Worm (Caenorhabditis elegans): Measurements from ENCODE around the gene C25A8.2.

Gene C25A8.2

DNA sequence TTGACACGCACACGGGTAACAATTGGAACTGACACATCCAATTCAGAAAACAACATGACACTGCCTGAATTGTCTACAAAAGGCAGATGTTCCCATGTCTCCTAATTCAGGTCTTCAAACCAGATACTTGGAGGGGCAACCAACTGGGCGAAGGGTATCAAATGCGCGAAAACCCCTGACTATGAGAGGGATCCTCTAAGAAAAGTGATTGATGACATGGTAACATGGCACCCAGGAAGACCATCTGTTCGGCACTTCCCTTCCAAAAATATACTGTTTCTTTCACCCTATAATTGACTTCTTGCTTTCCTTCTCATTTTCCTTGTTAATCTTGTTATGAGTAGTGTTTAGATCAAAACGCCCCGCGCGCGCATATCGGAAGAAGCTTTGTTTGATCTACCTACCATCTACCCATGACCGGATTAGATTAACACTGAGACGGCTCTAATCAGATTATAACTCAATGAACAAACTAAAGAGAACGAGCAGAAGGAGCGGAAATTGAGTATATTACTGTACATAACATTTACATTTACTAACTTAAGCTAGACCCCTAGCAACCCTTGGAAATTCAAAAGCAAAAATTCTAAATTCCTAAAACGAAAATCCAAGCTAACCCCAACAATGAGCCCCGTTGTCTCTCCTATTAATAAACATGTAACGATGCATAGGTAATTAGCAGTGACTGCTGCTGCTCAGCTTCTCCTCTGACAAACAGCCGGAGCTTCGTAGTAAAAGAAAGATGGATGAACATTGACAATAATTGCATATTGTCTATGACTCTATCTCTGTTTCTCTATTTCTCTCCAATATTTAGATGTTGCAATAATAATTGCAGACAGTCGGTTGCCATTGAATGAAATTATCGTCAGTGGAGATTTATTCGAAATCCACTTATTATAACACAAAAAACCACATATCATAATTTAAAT is 24.9 kb upstream of the C25A8.2 start:
- TF ChIP-seq pha-2 (tag; optimal IDR thresholded peaks at IDR 0.05) = peak; percentile 12
- TF ChIP-seq ceh-31 (tag; optimal IDR thresholded peaks at IDR 0.05) = peak; percentile 32
- peak; percentile 67 for TF ChIP-seq unc-55 (GFP tag; optimal IDR thresholded peaks at IDR 0.05)
- TF ChIP-seq odd-2 (tag; optimal IDR thresholded peaks at IDR 0.05) = no peak
- no peak for TF ChIP-seq C08G9.2 (tag; optimal IDR thresholded peaks at IDR 0.05)
- peak; percentile 91 for TF ChIP-seq pax-1 (tag; optimal IDR thresholded peaks at IDR 0.05)

DNA sequence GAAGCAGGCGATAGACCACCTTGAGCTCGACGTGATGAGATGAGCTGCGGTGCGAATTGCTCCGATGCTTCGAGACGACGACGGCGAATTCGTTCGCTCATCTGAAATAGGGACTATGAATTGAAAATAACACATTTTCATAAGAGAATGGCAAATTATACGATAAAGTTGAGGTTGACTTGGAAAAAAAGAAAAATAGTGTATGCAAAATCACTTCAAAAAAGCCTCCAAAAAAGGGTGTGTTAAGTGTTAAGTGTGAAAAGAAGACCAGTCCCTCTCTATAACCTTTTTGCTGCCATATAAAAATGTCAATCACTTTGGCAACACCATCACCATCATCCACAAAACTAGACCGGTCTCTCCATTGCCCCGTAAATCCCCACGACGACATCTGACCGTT is 22.8 kb upstream of the C25A8.2 start, which contains the start of gene prkl-1:
Gene prkl-1 (minus strand): TSS at position 101 of the 400 bp plus-strand sequence.
- TF ChIP-seq pat-9 (tag; optimal IDR thresholded peaks at IDR 0.05) (no peak), hlh-6 (tag; optimal IDR thresholded peaks at IDR 0.05) (no peak), C38D4.7 (GFP tag; optimal IDR thresholded peaks at IDR 0.05) (no peak), ceh-22 (tag; optimal IDR thresholded peaks at IDR 0.05) (no peak), hlh-8 (tag; optimal IDR thresholded peaks at IDR 0.05) (no peak), unc-86 (tag; optimal IDR thresholded peaks at IDR 0.05) (no peak), hlh-15 (tag; optimal IDR thresholded peaks at IDR 0.05) (no peak), unc-42 (tag; optimal IDR thresholded peaks at IDR 0.05) (no peak), ceh-19 (GFP tag; optimal IDR thresholded peaks at IDR 0.05) (no peak), C08G9.2 (tag; optimal IDR thresholded peaks at IDR 0.05) (no peak), nhr-232 (tag; optimal IDR thresholded peaks at IDR 0.05) (no peak), zip-5 (tag; optimal IDR thresholded peaks at IDR 0.05) (no peak), pha-4 (tag; optimal IDR thresholded peaks at IDR 0.05) (no peak), lin-11 (tag; optimal IDR thresholded peaks at IDR 0.05) (no peak), elt-4 (tag; optimal IDR thresholded peaks at IDR 0.05) (no peak), ref-2 (tag; optimal IDR thresholded peaks at IDR 0.05) (no peak)

DNA sequence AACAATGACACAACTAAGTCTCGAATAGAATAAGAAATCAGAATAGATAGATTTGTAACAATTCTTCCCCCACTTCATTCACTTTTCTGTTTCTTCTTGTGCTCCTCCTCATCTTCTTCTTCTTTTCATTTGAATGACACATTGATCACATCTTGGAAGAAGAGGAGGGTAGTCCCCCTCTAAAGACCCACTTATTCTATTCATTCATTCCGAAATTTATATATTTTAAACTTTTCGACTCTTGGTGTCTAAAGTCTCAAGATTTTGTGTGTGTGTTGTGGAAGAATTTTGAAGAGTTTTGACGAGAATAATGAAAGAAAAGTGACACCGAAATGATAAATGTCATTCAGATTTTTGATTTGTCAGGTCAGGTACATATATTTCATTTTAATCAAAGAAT is 18.6 kb upstream of the C25A8.2 start:
- TF ChIP-seq fax-1 (tag; optimal IDR thresholded peaks at IDR 0.05) (no peak), unc-55 (GFP tag; optimal IDR thresholded peaks at IDR 0.05) (peak; percentile 74), ceh-31 (tag; optimal IDR thresholded peaks at IDR 0.05) (no peak)

DNA sequence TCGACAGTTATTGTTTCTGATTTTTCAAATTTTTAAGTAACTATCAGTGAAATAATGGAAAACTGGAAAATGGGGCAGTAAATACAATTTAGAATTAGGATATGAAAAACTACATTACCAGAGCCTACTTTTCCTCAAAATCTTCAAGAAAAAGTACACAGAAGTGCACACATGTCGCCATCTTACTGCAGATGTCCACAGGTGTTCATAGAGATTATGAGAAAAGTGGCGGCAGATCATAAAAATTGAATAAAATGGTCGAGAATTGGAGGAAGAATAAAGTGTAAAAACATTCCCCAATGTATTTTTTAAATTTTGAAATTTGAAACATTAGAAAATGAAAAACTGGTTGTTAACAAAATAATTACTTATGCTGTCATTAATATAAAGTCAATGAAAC is 11.7 kb upstream of the C25A8.2 start:
- TF ChIP-seq ceh-14 (tag; optimal IDR thresholded peaks at IDR 0.05) (no peak), eyg-1 (tag; optimal IDR thresholded peaks at IDR 0.05) (no peak), unc-3 (GFP tag; conservative IDR thresholded peaks at IDR 0.05) (no peak), unc-3 (tag; optimal IDR thresholded peaks at IDR 0.05) (no peak), ceh-19 (GFP tag; optimal IDR thresholded peaks at IDR 0.05) (no peak), ceh-48 (tag; optimal IDR thresholded peaks at IDR 0.05) (no peak), sox-2 (GFP tag; IDR thresholded peaks at IDR 0.05) (no peak), pros-1 (tag; optimal IDR thresholded peaks at IDR 0.05) (no peak), ceh-31 (tag; optimal IDR thresholded peaks at IDR 0.05) (no peak), ceh-24 (tag; optimal IDR thresholded peaks at IDR 0.05) (no peak), che-1 (tag; optimal IDR thresholded peaks at IDR 0.05) (no peak), ceh-22 (tag; optimal IDR thresholded peaks at IDR 0.05) (no peak), lin-11 (tag; optimal IDR thresholded peaks at IDR 0.05) (no peak), tbx-2 (tag; optimal IDR thresholded peaks at IDR 0.05) (no peak), hlh-6 (tag; optimal IDR thresholded peaks at IDR 0.05) (no peak), pat-9 (tag; optimal IDR thresholded peaks at IDR 0.05) (no peak), syd-9 (tag; optimal IDR thresholded peaks at IDR 0.05) (no peak), C08G9.2 (tag; optimal IDR thresholded peaks at IDR 0.05) (no peak), lim-6 (tag; optimal IDR thresholded peaks at IDR 0.05) (no peak)

Data from whole organism, late embryonic.